Worm (Caenorhabditis elegans): ENCODE results near the gene K09C6.7.
"Not testable (repeated sequence)": the region's sequence is repeated elsewhere in the genome, so short reads cannot be mapped to it uniquely, and the experiment has no call there.

Gene K09C6.7

ce11 chrV:833368-833767 is 5.5 kb downstream of the K09C6.7 start, which contains the start of gene F41H8.1:
TSS of gene F41H8.1 (plus strand) at chrV:833668.
- TF ChIP-seq nhr-12 (tag; optimal IDR thresholded peaks at IDR 0.05) = no peak
- TF ChIP-seq lin-32 (GFP tag; optimal IDR thresholded peaks at IDR 0.05) = no peak
- no peak for TF ChIP-seq unc-120 (tag; optimal IDR thresholded peaks at IDR 0.05; ENCODE audit: poor library complexity, severe bottlenecking)
- TF ChIP-seq lin-13 (tag; optimal IDR thresholded peaks at IDR 0.05) = no peak
- TF ChIP-seq drap-1 (GFP tag; optimal IDR thresholded peaks at IDR 0.05) = no peak
- TF ChIP-seq mls-2 (tag; optimal IDR thresholded peaks at IDR 0.05) = no peak
- no peak for TF ChIP-seq flh-1 (GFP tag; optimal IDR thresholded peaks at IDR 0.05)
- no peak for TF ChIP-seq zip-8 (tag; optimal IDR thresholded peaks at IDR 0.05)
- no peak for TF ChIP-seq unc-39 (tag; optimal IDR thresholded peaks at IDR 0.05)
- TF ChIP-seq sem-2 (GFP tag; optimal IDR thresholded peaks at IDR 0.05) = no peak
- no peak for TF ChIP-seq pha-4 (tag; optimal IDR thresholded peaks at IDR 0.05)
- TF ChIP-seq ceh-39 (tag; optimal IDR thresholded peaks at IDR 0.05) = no peak
- no peak for TF ChIP-seq elt-1 (tag; optimal IDR thresholded peaks at IDR 0.05; ENCODE audit: borderline replicate concordance, insufficient read depth)
- no peak for TF ChIP-seq M03D4.4 (tag; optimal IDR thresholded peaks at IDR 0.05)
- no peak for TF ChIP-seq ztf-11 (tag; optimal IDR thresholded peaks at IDR 0.05)
- no peak for TF ChIP-seq tbx-8 (GFP tag; optimal IDR thresholded peaks at IDR 0.05)
- TF ChIP-seq sptf-1 (tag; optimal IDR thresholded peaks at IDR 0.05) = no peak
- TF ChIP-seq nhr-76 (tag; optimal IDR thresholded peaks at IDR 0.05) = no peak
- no peak for TF ChIP-seq snpc-4 (tag; optimal IDR thresholded peaks at IDR 0.05)

ce11 chrV:826097-826496 is 12.8 kb downstream of the K09C6.7 start, which contains the start of gene F41H8.2:
TSS of gene F41H8.2 (plus strand) at chrV:826397.
- TF ChIP-seq zip-8 (tag; optimal IDR thresholded peaks at IDR 0.05) (no peak), hlh-1 (tag; optimal IDR thresholded peaks at IDR 0.05) (no peak), nhr-76 (tag; optimal IDR thresholded peaks at IDR 0.05) (no peak), lsy-2 (tag; optimal IDR thresholded peaks at IDR 0.05) (no peak), unc-120 (tag; optimal IDR thresholded peaks at IDR 0.05; ENCODE audit: poor library complexity, severe bottlenecking) (no peak), pha-4 (tag; optimal IDR thresholded peaks at IDR 0.05) (no peak), elt-3 (tag; optimal IDR thresholded peaks at IDR 0.05) (no peak)

- not testable (repeated sequence) for TF ChIP-seq ceh-43 (GFP tag; optimal IDR thresholded peaks at IDR 0.05); ztf-11 (tag; optimal IDR thresholded peaks at IDR 0.05); pha-4 (tag; optimal IDR thresholded peaks at IDR 0.05)
Measured at ce11 chrV:822922-823321, 16.0 kb downstream of the K09C6.7 start, which contains the start of gene srx-31. TSS of gene srx-31 (minus strand) at chrV:823022.

- not testable (repeated sequence) for TF ChIP-seq flh-1 (GFP tag; optimal IDR thresholded peaks at IDR 0.05); nhr-2 (tag; optimal IDR thresholded peaks at IDR 0.05); nhr-237 (tag; optimal IDR thresholded peaks at IDR 0.05)
Measured at ce11 chrV:820629-821028, 18.3 kb downstream of the K09C6.7 start, which contains the start of gene srx-32. TSS of gene srx-32 (minus strand) at chrV:820729.

- TF ChIP-seq snpc-4 (tag; optimal IDR thresholded peaks at IDR 0.05) (no peak), cnd-1 (tag; optimal IDR thresholded peaks at IDR 0.05) (no peak), lin-13 (tag; optimal IDR thresholded peaks at IDR 0.05) (no peak), nhr-2 (tag; optimal IDR thresholded peaks at IDR 0.05) (no peak), elt-1 (tag; optimal IDR thresholded peaks at IDR 0.05; ENCODE audit: borderline replicate concordance, insufficient read depth) (no peak), drap-1 (GFP tag; optimal IDR thresholded peaks at IDR 0.05) (no peak), ceh-39 (tag; optimal IDR thresholded peaks at IDR 0.05) (no peak), ztf-11 (tag; optimal IDR thresholded peaks at IDR 0.05) (no peak), M03D4.4 (tag; optimal IDR thresholded peaks at IDR 0.05) (no peak), ceh-43 (GFP tag; optimal IDR thresholded peaks at IDR 0.05) (no peak), blmp-1 (tag; optimal IDR thresholded peaks at IDR 0.05) (no peak), nhr-28 (tag; optimal IDR thresholded peaks at IDR 0.05) (no peak), pha-4 (tag; optimal IDR thresholded peaks at IDR 0.05) (no peak), tbx-8 (GFP tag; optimal IDR thresholded peaks at IDR 0.05) (no peak), mab-5 (tag; optimal IDR thresholded peaks at IDR 0.05) (no peak)
Measured at ce11 chrV:817182-817581, 21.7 kb downstream of the K09C6.7 start, which contains the start of gene R13D11.1. TSS of gene R13D11.1 (plus strand) at chrV:817482.

- no peak for TF ChIP-seq pha-4 (tag; optimal IDR thresholded peaks at IDR 0.05)
- TF ChIP-seq unc-120 (tag; optimal IDR thresholded peaks at IDR 0.05; ENCODE audit: poor library complexity, severe bottlenecking) = no peak
- TF ChIP-seq cnd-1 (tag; optimal IDR thresholded peaks at IDR 0.05) = no peak
- no peak for TF ChIP-seq bed-3 (GFP tag; optimal IDR thresholded peaks at IDR 0.05)
- no peak for TF ChIP-seq flh-1 (GFP tag; optimal IDR thresholded peaks at IDR 0.05)
- no peak for TF ChIP-seq M03D4.4 (tag; optimal IDR thresholded peaks at IDR 0.05)
- no peak for TF ChIP-seq elt-1 (tag; optimal IDR thresholded peaks at IDR 0.05; ENCODE audit: borderline replicate concordance, insufficient read depth)
- no peak for TF ChIP-seq sptf-1 (tag; optimal IDR thresholded peaks at IDR 0.05)
- TF ChIP-seq hlh-1 (tag; optimal IDR thresholded peaks at IDR 0.05) = no peak
- TF ChIP-seq nhr-76 (tag; optimal IDR thresholded peaks at IDR 0.05) = no peak
- TF ChIP-seq ceh-43 (GFP tag; optimal IDR thresholded peaks at IDR 0.05) = no peak
- TF ChIP-seq elt-3 (tag; optimal IDR thresholded peaks at IDR 0.05) = no peak
- TF ChIP-seq lin-13 (tag; optimal IDR thresholded peaks at IDR 0.05) = no peak
- TF ChIP-seq mab-5 (tag; optimal IDR thresholded peaks at IDR 0.05) = no peak
- no peak for TF ChIP-seq ceh-39 (tag; optimal IDR thresholded peaks at IDR 0.05)
- TF ChIP-seq zip-8 (tag; optimal IDR thresholded peaks at IDR 0.05) = no peak
- TF ChIP-seq nhr-237 (tag; optimal IDR thresholded peaks at IDR 0.05) = no peak
- TF ChIP-seq sem-2 (GFP tag; optimal IDR thresholded peaks at IDR 0.05) = no peak
- TF ChIP-seq ces-1 (GFP tag; optimal IDR thresholded peaks at IDR 0.05) = no peak
- TF ChIP-seq blmp-1 (tag; optimal IDR thresholded peaks at IDR 0.05) = no peak
Measured at ce11 chrV:814716-815115, 24.2 kb downstream of the K09C6.7 start, which contains the start of gene R13D11.3. TSS of gene R13D11.3 (plus strand) at chrV:815016.

All from whole organism, mixed stage, embryonic.